Fruit fly (Drosophila melanogaster) whole organism: Measurements from ENCODE around the gene CG33253.

ENCODE experiments used
- CG8478 ChIP-seq: fragments of >200 bp; optimal IDR thresholded peaks from 2 replicates; lab custom pipeline; 2018; ENCODE audit warnings: inconsistent platforms
- Dll ChIP-seq: fragments of >200 bp; optimal IDR thresholded peaks from 2 replicates; lab custom pipeline; 2017
- pan ChIP-seq: fragments of >200 bp; optimal IDR thresholded peaks from 2 replicates; lab custom pipeline; 2017
- psq ChIP-seq: fragments of >200 bp; optimal IDR thresholded peaks from 2 replicates; lab custom pipeline; 2017
- usp ChIP-seq: fragments of >200 bp; optimal IDR thresholded peaks from 2 replicates; lab custom pipeline; 2017; ENCODE audit warnings: missing biosample characterization, missing genetic modification characterization, mixed read lengths

DNA sequence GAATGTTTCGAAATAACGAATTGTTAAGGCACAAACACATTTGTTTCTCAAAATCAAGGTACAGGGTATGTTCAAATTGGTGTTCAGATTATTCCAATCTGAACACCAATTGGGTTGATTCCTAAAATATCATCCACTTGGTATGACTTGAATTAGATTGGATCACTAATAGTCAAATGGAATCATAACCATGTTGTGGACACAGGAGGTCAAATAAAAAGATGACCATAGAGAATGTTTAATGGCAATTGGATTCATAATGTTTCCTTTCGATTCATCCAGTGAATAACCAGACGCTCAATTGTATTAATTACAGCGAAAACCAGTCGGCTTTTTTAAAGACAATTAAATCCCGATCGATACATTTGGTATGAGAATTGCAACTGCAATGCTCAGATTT lies 7.8 kb downstream of the CG33253 start:
- TF ChIP-seq usp (no peak), pan (no peak), Dll (lab: Kevin White, UChicago) (no peak), CG8478 (lab: Kevin White, UChicago) (no peak), psq (lab: Kevin White, UChicago) (no peak)
